Worm (Caenorhabditis elegans) whole organism, L4 larva: ENCODE data around the gene dhs-20.
A peak's percentile ranks its signal among the peaks of the same experiment; 100 is the strongest.

ENCODE experiments used
- D1046.2 ChIP-seq: fragments of 200-800 bp; sonication (Bioruptor generic); IDR thresholded peaks from 2 replicates; pipeline ENCODE4 v1.3.6; 2022; ENCODE audit warnings: missing genetic modification characterization, missing compliant biosample characterization
- F26F4.8 ChIP-seq: fragments of 200-800 bp; sonication (Bioruptor generic); conservative IDR thresholded peaks from 2 replicates; pipeline ENCODE4 v1.3.6; 2022; ENCODE audit warnings: missing genetic modification characterization, missing compliant biosample characterization
- F49E8.2 ChIP-seq: sonication (generic microtip); optimal IDR thresholded peaks from 2 replicates; lab custom pipeline; 2016; ENCODE audit warnings: missing compliant biosample characterization, mild to moderate bottlenecking, missing genetic modification characterization, borderline replicate concordance
- R02D3.7 ChIP-seq: fragments of 150-350 bp; sonication (generic microtip); optimal IDR thresholded peaks from 3 replicates; lab custom pipeline; 2014; ENCODE audit warnings: missing biosample characterization, missing genetic modification characterization
- Y48G9A.11 ChIP-seq: fragments of 200-800 bp; sonication (Bioruptor generic); IDR thresholded peaks from 2 replicates; pipeline ENCODE4 v1.3.6; 2022; ENCODE audit warnings: missing genetic modification reagents, missing genetic modification characterization, missing compliant biosample characterization
- ZK337.2 ChIP-seq: fragments of 200-800 bp; sonication (Bioruptor generic); IDR thresholded peaks from 2 replicates; pipeline ENCODE4 v1.3.6; 2022; ENCODE audit warnings: missing genetic modification reagents, missing genetic modification characterization, missing compliant biosample characterization
- aha-1 ChIP-seq: fragments of 150-350 bp; peaks from one replicate; lab custom pipeline; 2014; ENCODE audit warnings: missing biosample characterization, missing genetic modification characterization
- ama-1 ChIP-seq: fragments of 150-350 bp; optimal IDR thresholded peaks from 2 replicates; lab custom pipeline; 2014; ENCODE audit warnings: inconsistent platforms, mixed read lengths
- ceh-32 ChIP-seq: sonication (generic microtip); optimal IDR thresholded peaks from 2 replicates; lab custom pipeline; 2016; ENCODE audit warnings: mild to moderate bottlenecking, missing genetic modification characterization, missing compliant biosample characterization; ENCODE audit not compliant: poor library complexity
- ceh-62 ChIP-seq: sonication (generic microtip); optimal IDR thresholded peaks from 2 replicates; lab custom pipeline; 2017; ENCODE audit warnings: missing biosample characterization, missing genetic modification characterization
- ceh-82 ChIP-seq: sonication (generic microtip); optimal IDR thresholded peaks from 2 replicates; lab custom pipeline; 2017; ENCODE audit warnings: missing biosample characterization, missing genetic modification characterization
- ces-1 ChIP-seq: fragments of 150-350 bp; sonication (generic microtip); optimal IDR thresholded peaks from 4 replicates; lab custom pipeline; 2014; ENCODE audit warnings: missing biosample characterization, missing genetic modification reagents, missing genetic modification characterization
- cey-2 ChIP-seq: sonication (generic microtip); optimal IDR thresholded peaks from 3 replicates; lab custom pipeline; 2017; ENCODE audit warnings: missing genetic modification characterization, mild to moderate bottlenecking, missing compliant biosample characterization, antibody characterized with exemption, borderline replicate concordance; ENCODE audit not compliant: insufficient read depth
- daf-16 ChIP-seq, 3 experiments: sonication (generic microtip); optimal IDR thresholded peaks; 2 replicates each; lab custom pipeline; 2016 to 2017; ENCODE audit warnings: missing genetic modification characterization in 3 of 3, missing genetic modification reagents in 3 of 3, mild to moderate bottlenecking in 2 of 3, missing compliant biosample characterization in 2 of 3, missing biosample characterization in 1 of 3, moderate library complexity in 1 of 3
- daf-8 ChIP-seq: fragments of 200-800 bp; sonication (Bioruptor generic); IDR thresholded peaks from 2 replicates; pipeline ENCODE4 v1.3.6; 2022; ENCODE audit warnings: missing genetic modification characterization, missing compliant biosample characterization
- dmd-6 ChIP-seq: fragments of 200-800 bp; sonication (Bioruptor generic); IDR thresholded peaks from 2 replicates; pipeline ENCODE4 v1.3.6; 2022; ENCODE audit warnings: missing genetic modification reagents, missing genetic modification characterization, missing compliant biosample characterization
- dmd-9 ChIP-seq: fragments of 200-800 bp; sonication (Bioruptor generic); IDR thresholded peaks from 2 replicates; pipeline ENCODE4 v1.3.6; 2022; ENCODE audit warnings: missing genetic modification reagents, missing genetic modification characterization, missing compliant biosample characterization
- dve-1 ChIP-seq: sonication (generic microtip); optimal IDR thresholded peaks from 2 replicates; lab custom pipeline; 2017; ENCODE audit warnings: antibody characterized with exemption, mild to moderate bottlenecking, missing genetic modification characterization, missing compliant biosample characterization; ENCODE audit not compliant: insufficient read depth
- hlh-11 ChIP-seq: fragments of 200-800 bp; sonication (Bioruptor generic); optimal IDR thresholded peaks from 2 replicates; lab custom pipeline; 2018; ENCODE audit warnings: mild to moderate bottlenecking, missing genetic modification characterization, missing compliant biosample characterization
- lir-3 ChIP-seq: sonication (generic microtip); optimal IDR thresholded peaks from 2 replicates; lab custom pipeline; 2016; ENCODE audit warnings: mild to moderate bottlenecking, missing genetic modification characterization, missing compliant biosample characterization
- lsy-2 ChIP-seq, 2 experiments: fragments of 150-350 bp in 1 of 2; sonication (generic microtip) in 1 of 2; optimal IDR thresholded peaks; 2 replicates each; lab custom pipeline; 2014 to 2017; ENCODE audit warnings: missing biosample characterization in 2 of 2, missing genetic modification characterization in 2 of 2
- madf-5 ChIP-seq, 2 experiments: fragments of 200-800 bp; sonication (Bioruptor generic); IDR thresholded peaks; 2 replicates each; pipeline ENCODE4 v1.3.6; 2022; ENCODE audit warnings: missing compliant biosample characterization in 2 of 2, missing genetic modification characterization in 2 of 2
- mdl-1 ChIP-seq, 2 experiments: fragments of 150-350 bp in 1 of 2; sonication (generic microtip) in 1 of 2; optimal IDR thresholded peaks; 2 replicates each; lab custom pipeline; 2014 to 2017; ENCODE audit warnings: missing biosample characterization in 2 of 2, missing genetic modification characterization in 2 of 2
- mdt-29 ChIP-seq: fragments of 200-800 bp; sonication (Bioruptor generic); IDR thresholded peaks from 2 replicates; pipeline ENCODE4 v1.3.6; 2022; ENCODE audit warnings: missing genetic modification reagents, missing genetic modification characterization, missing compliant biosample characterization
- mep-1 ChIP-seq: fragments of 150-350 bp; sonication (generic microtip); optimal IDR thresholded peaks from 3 replicates; lab custom pipeline; 2014; ENCODE audit warnings: missing biosample characterization, missing genetic modification characterization
- mes-2 ChIP-seq: sonication (generic microtip); optimal IDR thresholded peaks from 2 replicates; lab custom pipeline; 2016; ENCODE audit warnings: missing genotype, mild to moderate bottlenecking, missing genetic modification characterization, missing compliant biosample characterization; ENCODE audit not compliant: poor library complexity, severe bottlenecking
- mxl-3 ChIP-seq: fragments of 200-800 bp; sonication (Bioruptor generic); optimal IDR thresholded peaks from 2 replicates; lab custom pipeline; 2018; ENCODE audit warnings: mild to moderate bottlenecking, missing genetic modification characterization, missing compliant biosample characterization
- nhr-11 ChIP-seq: fragments of 150-350 bp; optimal IDR thresholded peaks from 2 replicates; lab custom pipeline; 2014; ENCODE audit warnings: missing biosample characterization, missing genetic modification characterization
- nhr-237 ChIP-seq: sonication (generic microtip); optimal IDR thresholded peaks from 2 replicates; lab custom pipeline; 2017; ENCODE audit warnings: missing biosample characterization, missing genetic modification characterization
- nhr-42 ChIP-seq: fragments of 200-800 bp; sonication (Bioruptor generic); IDR thresholded peaks from 2 replicates; pipeline ENCODE4 v1.3.6; 2022; ENCODE audit warnings: missing genetic modification characterization, missing compliant biosample characterization
- pha-4 ChIP-seq, 2 experiments: fragments of 150-350 bp in 1 of 2; fragments of 200-800 bp in 1 of 2; sonication (Bioruptor generic) in 1 of 2; IDR thresholded peaks in 1 of 2; optimal IDR thresholded peaks in 1 of 2; 2 replicates each; pipeline versions ENCODE4 v1.3.6 to Lab custom; 2014 to 2022; ENCODE audit warnings: missing genetic modification characterization in 2 of 2, missing genetic modification reagents in 2 of 2, missing biosample characterization in 1 of 2, missing compliant biosample characterization in 1 of 2
- php-3 ChIP-seq: fragments of 200-800 bp; sonication (Bioruptor generic); IDR thresholded peaks from 2 replicates; pipeline ENCODE4 v1.3.6; 2022; ENCODE audit warnings: missing genetic modification reagents, missing genetic modification characterization, missing compliant biosample characterization
- saeg-2 ChIP-seq: fragments of 200-800 bp; sonication (Bioruptor generic); IDR thresholded peaks from 2 replicates; pipeline ENCODE4 v1.3.6; 2022; ENCODE audit warnings: missing genetic modification reagents, missing genetic modification characterization, missing compliant biosample characterization
- spr-1 ChIP-seq: sonication (generic microtip); optimal IDR thresholded peaks from 2 replicates; lab custom pipeline; 2016; ENCODE audit warnings: mild to moderate bottlenecking, missing genetic modification characterization, missing compliant biosample characterization
- tag-97 ChIP-seq: fragments of 200-800 bp; sonication (Bioruptor generic); IDR thresholded peaks from 2 replicates; pipeline ENCODE4 v1.3.6; 2022; ENCODE audit warnings: missing genetic modification characterization, missing compliant biosample characterization
- tra-1 ChIP-seq: fragments of 200-800 bp; sonication (Bioruptor generic); IDR thresholded peaks from 2 replicates; pipeline ENCODE4 v1.3.6; 2022; ENCODE audit warnings: missing genetic modification reagents, missing genetic modification characterization, missing compliant biosample characterization
- vab-7 ChIP-seq: fragments of 200-800 bp; sonication (Bioruptor generic); IDR thresholded peaks from 2 replicates; pipeline ENCODE4 v1.3.6; 2022; ENCODE audit warnings: missing genetic modification reagents, missing genetic modification characterization, missing compliant biosample characterization
- zag-1 ChIP-seq: fragments of 150-350 bp; optimal IDR thresholded peaks from 2 replicates; lab custom pipeline; 2014; ENCODE audit warnings: missing biosample characterization, missing genetic modification characterization
- zfp-2 ChIP-seq: sonication (generic microtip); optimal IDR thresholded peaks from 2 replicates; lab custom pipeline; 2016; ENCODE audit warnings: mild to moderate bottlenecking, missing genetic modification characterization, missing compliant biosample characterization
- ztf-11 ChIP-seq: fragments of 150-350 bp; optimal IDR thresholded peaks from 2 replicates; lab custom pipeline; 2014; ENCODE audit warnings: missing biosample characterization, missing genetic modification characterization

dhs-20 gene

ce11 chrV:11650720-11651119 is 46.4 kb upstream of the dhs-20 start, which contains the start of gene zip-10 (continued):
- no peak for TF ChIP-seq F49E8.2 (tag; lab: Kevin White, UChicago)
- no peak for TF ChIP-seq nhr-42
- no peak for TF ChIP-seq mep-1 (tag; lab: Kevin White, UChicago)
- peak; percentile 78 for TF ChIP-seq hlh-11 (tag; lab: Kevin White, UChicago)
- TF ChIP-seq vab-7 (GFP tag; lab: Robert Waterston, UW), result no peak
- TF ChIP-seq zag-1 (tag; lab: Kevin White, UChicago), result no peak
- no peak for TF ChIP-seq F26F4.8 (GFP tag; lab: Robert Waterston, UW)
- TF ChIP-seq spr-1 (tag; lab: Kevin White, UChicago), result no peak
- TF ChIP-seq tra-1 (GFP tag; lab: Robert Waterston, UW), result 0 out of 2 replicates have a peak, but pooled peaks have one; percentile 43
- no peak for TF ChIP-seq Y48G9A.11 (GFP tag; lab: Robert Waterston, UW)
- TF ChIP-seq ztf-11, result no peak
- TF ChIP-seq pha-4 (GFP tag; IDR thresholded peaks at IDR 0.05; lab: Robert Waterston, UW), result no peak
- TF ChIP-seq pha-4 (tag; optimal IDR thresholded peaks at IDR 0.05; lab: Kevin White, UChicago), result no peak
- TF ChIP-seq tag-97 (GFP tag; lab: Robert Waterston, UW), result no peak
- no peak for TF ChIP-seq D1046.2
- TF ChIP-seq nhr-237, result no peak
- TF ChIP-seq mdt-29 (GFP tag; lab: Robert Waterston, UW), result 0 out of 2 replicates have a peak, but pooled peaks have one; percentile 29
- TF ChIP-seq madf-5 (GFP tag; IDR thresholded peaks at IDR 0.05; lab: Robert Waterston, UW), result no peak
- TF ChIP-seq cey-2 (tag; lab: Kevin White, UChicago), result no peak
- TF ChIP-seq mdl-1 (tag; optimal IDR thresholded peaks at IDR 0.05; lab: Kevin White, UChicago), result peak in 1 of 2 experiments; percentile 1
- TF ChIP-seq ceh-32 (tag; lab: Kevin White, UChicago), result no peak
- no peak for TF ChIP-seq ceh-82 (tag; lab: Kevin White, UChicago)
- TF ChIP-seq zfp-2, result no peak
- TF ChIP-seq nhr-11 (tag; lab: Kevin White, UChicago), result no peak
- TF ChIP-seq mes-2 (tag; lab: Kevin White, UChicago), result no peak
- TF ChIP-seq R02D3.7 (tag; lab: Kevin White, UChicago), result no peak
- no peak for TF ChIP-seq saeg-2
- TF ChIP-seq dmd-9 (GFP tag; lab: Robert Waterston, UW), result no peak
- TF ChIP-seq ZK337.2 (GFP tag; lab: Robert Waterston, UW), result no peak
- peak; percentile 68; the same call in 1 of the 2 replicates for TF ChIP-seq php-3 (GFP tag; lab: Robert Waterston, UW)
- TF ChIP-seq, all 104 proteins: peak for 15

- TF ChIP-seq ces-1 (no peak), aha-1 (tag; lab: Kevin White, UChicago) (peak; percentile 82), lsy-2 (tag; optimal IDR thresholded peaks at IDR 0.05; lab: Kevin White, UChicago) (no peak), ama-1 (no peak), dve-1 (tag; lab: Kevin White, UChicago) (peak; percentile 18), ceh-62 (no peak), lir-3 (tag; lab: Kevin White, UChicago) (no peak), vab-7 (GFP tag; lab: Robert Waterston, UW) (no peak), dmd-6 (GFP tag; lab: Robert Waterston, UW) (peak; percentile 49; the same call in 1 of the 2 replicates), nhr-237 (no peak), mxl-3 (GFP tag; lab: Kevin White, UChicago) (no peak), daf-16 (GFP tag; optimal IDR thresholded peaks at IDR 0.05; lab: Kevin White, UChicago) (no peak), daf-16 (tag; optimal IDR thresholded peaks at IDR 0.05; lab: Kevin White, UChicago) (peak; percentile 34), hlh-11 (tag; lab: Kevin White, UChicago) (peak; percentile 57), daf-8 (no peak)
Observed at ce11 chrV:11649254-11649653, 44.9 kb upstream of the dhs-20 start.
